Fruit fly (Drosophila melanogaster) whole organism, prepupa: ENCODE data around the gene CG12643.

Experiments used
- CG6854 ChIP-seq: fragments of 200-800 bp; sonication (Bioruptor generic); optimal IDR thresholded peaks from 2 replicates; lab custom pipeline; 2017; ENCODE audit warnings: missing biosample characterization, mild to moderate bottlenecking, missing genetic modification characterization
- Sox102F ChIP-seq: fragments of 200-800 bp; sonication (Bioruptor generic); optimal IDR thresholded peaks from 2 replicates; lab custom pipeline; 2016; ENCODE audit warnings: missing biosample characterization, mild to moderate bottlenecking, missing genetic modification characterization

- no peak for TF ChIP-seq Sox102F
- TF ChIP-seq CG6854 = no peak
Observed at dm6 chrX:10252745-10253144, 12.3 kb downstream of the CG12643 start.
